Fruit fly (Drosophila melanogaster) whole organism, wandering third instar larva: ENCODE measurements around the gene Nepl12.

Experiments
- Dfd ChIP-seq: fragments of >200 bp; optimal IDR thresholded peaks from 2 replicates; lab custom pipeline; 2017; ENCODE audit warnings: missing biosample characterization, missing genetic modification characterization
- HLH106 ChIP-seq: fragments of 200-800 bp; optimal IDR thresholded peaks from 3 replicates; lab custom pipeline; 2019; ENCODE audit warnings: missing biosample characterization, mild to moderate bottlenecking, missing genetic modification characterization, moderate library complexity
- Hr78 ChIP-seq: fragments of >200 bp; optimal IDR thresholded peaks from 2 replicates; lab custom pipeline; 2017; ENCODE audit warnings: missing biosample characterization, missing genetic modification characterization
- Sp1 ChIP-seq: fragments of 200-800 bp; sonication (Bioruptor generic); optimal IDR thresholded peaks from 3 replicates; lab custom pipeline; 2019; ENCODE audit warnings: missing biosample characterization, mild to moderate bottlenecking, missing genetic modification characterization, moderate library complexity

- no peak for TF ChIP-seq Hr78 (GFP tag; lab: Kevin White, UChicago)
- TF ChIP-seq Sp1 (GFP tag; lab: Kevin White, UChicago), result no peak
- TF ChIP-seq HLH106 (tag; lab: Kevin White, UChicago), result no peak
- TF ChIP-seq Dfd, result no peak
These were observed at the start of gene Nepl12 for dm6 chr3R:9674968-9675573.
